Worm (Caenorhabditis elegans) whole organism, L1 larva: ENCODE results near the gene fil-1.

Experiments
- C04F5.9 ChIP-seq: sonication (generic microtip); optimal IDR thresholded peaks from 2 replicates; lab custom pipeline; 2016; ENCODE audit warnings: missing genetic modification characterization, missing compliant biosample characterization
- Y116A8C.19 ChIP-seq: sonication (generic microtip); optimal IDR thresholded peaks from 2 replicates; lab custom pipeline; 2016; ENCODE audit warnings: missing compliant biosample characterization, missing genetic modification characterization, borderline replicate concordance
- ama-1 ChIP-seq: fragments of 150-350 bp; optimal IDR thresholded peaks from 2 replicates; lab custom pipeline; 2014
- ceh-82 ChIP-seq, 3 experiments: fragments of 150-350 bp in 1 of 3; sonication (generic microtip) in 2 of 3; optimal IDR thresholded peaks; 2 replicates each; lab custom pipeline; 2014 to 2017; ENCODE audit warnings: missing biosample characterization in 3 of 3, missing genetic modification characterization in 3 of 3
- ceh-88 ChIP-seq: fragments of 200-800 bp; sonication (Bioruptor generic); IDR thresholded peaks from 2 replicates; pipeline ENCODE4 v1.3.6; 2022; ENCODE audit warnings: missing genetic modification characterization, missing compliant biosample characterization
- ces-1 ChIP-seq: fragments of 150-350 bp; optimal IDR thresholded peaks from 2 replicates; lab custom pipeline; 2014; ENCODE audit warnings: missing biosample characterization, missing genetic modification reagents, missing genetic modification characterization
- dsc-1 ChIP-seq: sonication (generic microtip); optimal IDR thresholded peaks from 2 replicates; lab custom pipeline; 2016; ENCODE audit warnings: mild to moderate bottlenecking, missing genetic modification characterization, missing compliant biosample characterization
- efl-1 ChIP-seq, 4 experiments: fragments of 150-350 bp; optimal IDR thresholded peaks in 3 of 4; peaks in 1 of 4; 1 replicate in 1 of 4; 2 replicates in 3 of 4; lab custom pipeline; 2014; ENCODE audit warnings: missing biosample characterization in 2 of 4, missing genetic modification characterization in 2 of 4, missing genetic modification reagents in 2 of 4
- elt-3 ChIP-seq, 6 experiments: fragments of 150-350 bp in 1 of 6; sonication (generic microtip); optimal IDR thresholded peaks; 2 replicates each; lab custom pipeline; 2017 to 2018; ENCODE audit warnings: missing biosample characterization in 6 of 6, missing genetic modification characterization in 6 of 6, inconsistent platforms in 1 of 6
- fkh-10 ChIP-seq: sonication (generic microtip); optimal IDR thresholded peaks from 2 replicates; lab custom pipeline; 2017; ENCODE audit warnings: missing biosample characterization, missing genetic modification reagents, missing genetic modification characterization
- grh-1 ChIP-seq: fragments of 200-800 bp; sonication (Bioruptor generic); IDR thresholded peaks from 2 replicates; pipeline ENCODE4 v1.3.6; 2022; ENCODE audit warnings: missing genetic modification reagents, missing genetic modification characterization, missing compliant biosample characterization
- isw-1 ChIP-seq: fragments of 200-800 bp; sonication (Bioruptor generic); IDR thresholded peaks from 2 replicates; pipeline ENCODE4 v1.3.6; 2022; ENCODE audit warnings: missing genetic modification characterization, missing compliant biosample characterization
- lin-13 ChIP-seq: fragments of 150-350 bp; optimal IDR thresholded peaks from 2 replicates; lab custom pipeline; 2014; ENCODE audit warnings: missing biosample characterization, missing genetic modification reagents, missing genetic modification characterization
- lin-14 ChIP-seq: fragments of 200-800 bp; sonication (Bioruptor generic); optimal IDR thresholded peaks from 2 replicates; lab custom pipeline; 2018; ENCODE audit warnings: mild to moderate bottlenecking, missing genetic modification characterization, moderate library complexity, missing compliant biosample characterization
- lin-15B ChIP-seq: fragments of 150-350 bp; sonication (generic microtip); optimal IDR thresholded peaks from 3 replicates; lab custom pipeline; 2014; ENCODE audit warnings: missing biosample characterization, missing genetic modification characterization
- lin-35 ChIP-seq, 2 experiments: fragments of 150-350 bp; optimal IDR thresholded peaks; 2 replicates each; lab custom pipeline; 2014; ENCODE audit warnings: missing biosample characterization in 2 of 2, missing genetic modification characterization in 2 of 2, missing genetic modification reagents in 2 of 2
- lin-39 ChIP-seq: fragments of 150-350 bp; optimal IDR thresholded peaks from 2 replicates; lab custom pipeline; 2014; ENCODE audit warnings: missing biosample characterization, missing genetic modification reagents, missing genetic modification characterization
- nhr-47 ChIP-seq: sonication (generic microtip); optimal IDR thresholded peaks from 2 replicates; lab custom pipeline; 2016; ENCODE audit warnings: mild to moderate bottlenecking, missing genetic modification characterization, moderate library complexity, missing compliant biosample characterization
- nhr-71 ChIP-seq: sonication (generic microtip); optimal IDR thresholded peaks from 2 replicates; lab custom pipeline; 2016; ENCODE audit warnings: mild to moderate bottlenecking, missing genetic modification characterization, moderate library complexity, missing compliant biosample characterization
- nhr-76 ChIP-seq: sonication (generic microtip); optimal IDR thresholded peaks from 2 replicates; lab custom pipeline; 2017; ENCODE audit warnings: missing biosample characterization, missing genetic modification characterization
- nhr-77 ChIP-seq: fragments of 150-350 bp; optimal IDR thresholded peaks from 2 replicates; lab custom pipeline; 2014; ENCODE audit warnings: missing biosample characterization, missing genetic modification characterization
- nhr-84 ChIP-seq: sonication (generic microtip); optimal IDR thresholded peaks from 2 replicates; lab custom pipeline; 2017; ENCODE audit warnings: missing biosample characterization, missing genetic modification characterization
- nhr-85 ChIP-seq: sonication (generic microtip); peaks from one replicate; lab custom pipeline; 2016; ENCODE audit warnings: missing genetic modification characterization, inconsistent platforms, missing compliant biosample characterization
- pag-3 ChIP-seq: sonication (generic microtip); optimal IDR thresholded peaks from 2 replicates; lab custom pipeline; 2017; ENCODE audit warnings: missing genetic modification characterization, mild to moderate bottlenecking, missing compliant biosample characterization, antibody characterized with exemption, borderline replicate concordance; ENCODE audit not compliant: insufficient read depth
- rnt-1 ChIP-seq: sonication (generic microtip); optimal IDR thresholded peaks from 2 replicates; lab custom pipeline; 2016; ENCODE audit warnings: mild to moderate bottlenecking, missing genetic modification characterization, moderate library complexity, missing compliant biosample characterization
- snu-23 ChIP-seq: sonication (generic microtip); optimal IDR thresholded peaks from 2 replicates; lab custom pipeline; 2016; ENCODE audit warnings: missing genetic modification characterization, missing compliant biosample characterization
- swsn-7 ChIP-seq: sonication (generic microtip); optimal IDR thresholded peaks from 2 replicates; lab custom pipeline; 2016; ENCODE audit warnings: missing genetic modification characterization, missing compliant biosample characterization
- tbx-2 ChIP-seq: sonication (generic microtip); optimal IDR thresholded peaks from 2 replicates; lab custom pipeline; 2016; ENCODE audit warnings: missing genetic modification characterization, missing compliant biosample characterization
- tlp-1 ChIP-seq: fragments of 150-350 bp; optimal IDR thresholded peaks from 2 replicates; lab custom pipeline; 2014; ENCODE audit warnings: missing biosample characterization, missing genetic modification characterization
- unc-30 ChIP-seq: sonication (generic microtip); optimal IDR thresholded peaks from 2 replicates; lab custom pipeline; 2017; ENCODE audit warnings: missing biosample characterization, missing genetic modification characterization
- unc-86 ChIP-seq: sonication (generic microtip); optimal IDR thresholded peaks from 2 replicates; lab custom pipeline; 2016; ENCODE audit warnings: missing genetic modification characterization, missing compliant biosample characterization
- unc-98 ChIP-seq: fragments of 200-800 bp; sonication (Bioruptor generic); IDR thresholded peaks from 2 replicates; pipeline ENCODE4 v1.3.6; 2022; ENCODE audit warnings: missing genetic modification characterization, missing compliant biosample characterization
- xbp-1 ChIP-seq: sonication (generic microtip); optimal IDR thresholded peaks from 2 replicates; lab custom pipeline; 2016; ENCODE audit warnings: missing genetic modification characterization, missing compliant biosample characterization
- zip-4 ChIP-seq: fragments of 200-800 bp; sonication (Bioruptor generic); optimal IDR thresholded peaks from 2 replicates; lab custom pipeline; 2018; ENCODE audit warnings: mild to moderate bottlenecking, missing genetic modification characterization, moderate library complexity, missing compliant biosample characterization
- ztf-11 ChIP-seq, 2 experiments: sonication (generic microtip); optimal IDR thresholded peaks; 2 replicates each; lab custom pipeline; 2016 to 2017; ENCODE audit warnings: missing genetic modification characterization in 2 of 2, missing biosample characterization in 1 of 2, missing compliant biosample characterization in 1 of 2
- ztf-4 ChIP-seq: fragments of 150-350 bp; optimal IDR thresholded peaks from 2 replicates; lab custom pipeline; 2014; ENCODE audit warnings: missing biosample characterization, missing genetic modification characterization

Gene fil-1

DNA sequence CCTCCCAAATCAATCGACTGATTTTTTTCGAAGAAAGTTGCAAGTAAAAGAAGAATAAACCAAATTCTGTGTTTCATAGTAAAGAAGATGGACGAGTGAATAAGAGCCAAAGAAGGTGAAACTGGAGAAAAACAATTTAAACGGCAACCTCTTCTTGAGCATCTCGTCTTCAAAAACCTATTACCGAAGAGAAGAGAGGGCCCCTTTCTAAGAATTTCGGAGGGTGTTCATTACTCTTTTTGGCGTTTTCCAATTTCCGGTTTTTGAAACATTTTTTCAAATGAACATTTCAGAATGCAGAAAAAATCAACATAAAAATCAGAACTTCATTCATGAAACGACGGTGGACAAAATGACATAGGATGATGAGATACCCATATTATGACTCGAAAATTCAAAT lies 17.9 kb downstream of the fil-1 start, which contains the start of gene nmr-2:
TSS of gene nmr-2 (minus strand) at position 101 of the 400 bp plus-strand sequence.
- TF ChIP-seq nhr-84 (tag; lab: Kevin White, UChicago) (no peak), unc-86 (tag; lab: Kevin White, UChicago) (no peak), zip-4 (no peak), efl-1 (optimal IDR thresholded peaks at IDR 0.05; lab: Kevin White, UChicago) (no peak), efl-1 (GFP tag; optimal IDR thresholded peaks at IDR 0.05 in 1 of 2; lab: Kevin White, UChicago) (no peak), unc-98 (no peak)

DNA sequence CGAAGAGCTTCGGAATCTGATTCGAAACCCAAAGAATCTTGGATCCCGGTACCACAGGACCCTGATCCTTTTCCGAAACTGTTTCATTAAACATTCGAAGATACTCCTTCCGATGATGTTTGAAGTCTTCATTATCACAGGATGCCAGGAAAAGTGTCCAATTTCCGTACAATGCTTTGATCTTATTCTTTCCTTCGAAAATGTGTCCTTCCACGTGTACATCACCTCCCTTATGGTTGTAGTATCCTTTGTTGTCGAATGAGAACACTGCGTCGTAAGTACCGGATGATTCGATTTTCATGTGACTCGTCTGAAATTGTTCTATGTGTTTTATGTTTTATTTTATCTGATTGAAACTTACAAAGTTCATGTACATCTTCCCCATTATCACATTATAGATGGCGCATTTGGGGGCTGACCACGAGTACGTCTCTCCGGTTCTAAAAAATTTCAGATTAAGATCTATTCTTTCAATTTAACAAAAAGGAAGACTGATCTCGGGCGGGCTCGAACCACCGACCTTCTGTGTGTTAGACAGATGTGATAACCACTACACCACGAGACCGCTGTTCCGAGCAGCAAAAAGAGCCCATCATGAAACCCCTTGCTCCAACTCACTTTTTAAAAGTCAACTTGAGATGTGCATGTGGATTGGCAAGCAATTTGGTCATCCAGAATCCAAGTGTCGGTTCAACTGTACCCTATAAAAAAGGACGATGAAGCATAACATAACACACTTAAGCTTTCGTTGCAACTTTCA lies 19.1 kb downstream of the fil-1 start:
- TF ChIP-seq nhr-47 (tag; lab: Kevin White, UChicago) = peak; percentile 12
- TF ChIP-seq snu-23 (GFP tag; lab: Kevin White, UChicago) = peak; percentile 29
- no peak for TF ChIP-seq Y116A8C.19 (tag; lab: Kevin White, UChicago)
- TF ChIP-seq ama-1 (lab: Kevin White, UChicago) = no peak
- TF ChIP-seq nhr-77 (tag; lab: Kevin White, UChicago) = no peak
- peak; percentile 67 for TF ChIP-seq nhr-85
- TF ChIP-seq grh-1 = no peak
- TF ChIP-seq tbx-2 (tag; lab: Kevin White, UChicago) = no peak
- TF ChIP-seq rnt-1 (tag; lab: Kevin White, UChicago) = peak; percentile 70
- TF ChIP-seq lin-35 (GFP tag; optimal IDR thresholded peaks at IDR 0.05; lab: Kevin White, UChicago) = peak in 1 of 2 experiments; percentile 18
- TF ChIP-seq efl-1 (optimal IDR thresholded peaks at IDR 0.05; lab: Kevin White, UChicago) = peak in 1 of 2 experiments; percentile 15
- peak in 1 of 2 experiments; percentile 84 for TF ChIP-seq efl-1 (GFP tag; optimal IDR thresholded peaks at IDR 0.05 in 1 of 2; lab: Kevin White, UChicago)
- no peak for TF ChIP-seq lin-39
- no peak for TF ChIP-seq C04F5.9 (tag; lab: Kevin White, UChicago)
- TF ChIP-seq swsn-7 (tag; lab: Kevin White, UChicago) = no peak
- peak; percentile 36 for TF ChIP-seq nhr-71 (tag; lab: Kevin White, UChicago)
- peak; percentile 20 for TF ChIP-seq lin-14 (GFP tag; lab: Kevin White, UChicago)
- no peak for TF ChIP-seq elt-3 (tag; optimal IDR thresholded peaks at IDR 0.05; lab: Kevin White, UChicago)
- no peak for TF ChIP-seq unc-30 (tag; lab: Kevin White, UChicago)
- no peak for TF ChIP-seq fkh-10 (GFP tag; lab: Kevin White, UChicago)
- TF ChIP-seq lin-13 (GFP tag; lab: Kevin White, UChicago) = no peak
- peak; percentile 24 for TF ChIP-seq dsc-1 (tag; lab: Kevin White, UChicago)
- no peak for TF ChIP-seq ces-1 (GFP tag; lab: Kevin White, UChicago)

DNA sequence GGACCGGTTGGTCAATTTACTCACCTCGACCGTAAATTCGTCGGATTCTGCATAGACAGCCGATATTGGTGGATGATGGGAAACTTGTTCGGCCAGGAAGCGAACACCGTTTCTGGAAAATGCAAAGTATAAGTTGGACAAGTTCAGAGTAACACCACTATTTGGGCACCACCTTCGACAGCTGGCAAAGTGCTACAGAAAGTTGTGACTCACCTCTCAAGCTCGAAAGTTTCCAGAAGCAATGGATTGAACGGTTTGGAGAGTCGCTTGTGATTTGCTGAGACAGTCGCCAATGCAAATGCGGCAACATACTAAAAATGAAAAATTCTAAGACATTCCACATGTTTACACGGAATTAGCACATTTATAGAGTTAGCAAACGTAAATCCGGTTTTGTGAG lies 19.7 kb downstream of the fil-1 start:
- TF ChIP-seq lin-15B (tag; lab: Kevin White, UChicago) (no peak), pag-3 (tag; lab: Kevin White, UChicago) (no peak), ztf-4 (tag; lab: Kevin White, UChicago) (no peak), nhr-84 (tag; lab: Kevin White, UChicago) (no peak), ceh-82 (tag; optimal IDR thresholded peaks at IDR 0.05; lab: Kevin White, UChicago) (no peak), tlp-1 (no peak), xbp-1 (tag; lab: Kevin White, UChicago) (no peak), ceh-88 (GFP tag; lab: Robert Waterston, UW) (no peak), isw-1 (no peak), efl-1 (optimal IDR thresholded peaks at IDR 0.05; lab: Kevin White, UChicago) (no peak), efl-1 (GFP tag; optimal IDR thresholded peaks at IDR 0.05 in 1 of 2; lab: Kevin White, UChicago) (no peak), ces-1 (GFP tag; lab: Kevin White, UChicago) (no peak), unc-86 (tag; lab: Kevin White, UChicago) (no peak), nhr-76 (tag; lab: Kevin White, UChicago) (no peak), unc-30 (tag; lab: Kevin White, UChicago) (no peak), zip-4 (no peak), ztf-11 (tag; optimal IDR thresholded peaks at IDR 0.05; lab: Kevin White, UChicago) (no peak)
